Worm (Caenorhabditis elegans) whole organism, young adult: ENCODE data around the gene F54D5.15.

Source experiments
- C17E4.6 ChIP-seq: fragments of 200-800 bp; sonication (Bioruptor generic); IDR thresholded peaks from 2 replicates; pipeline ENCODE4 v1.3.6; 2022; ENCODE audit warnings: missing genetic modification reagents, missing genetic modification characterization, missing compliant biosample characterization
- aptf-3 ChIP-seq: fragments of 200-800 bp; sonication (Bioruptor generic); IDR thresholded peaks from 2 replicates; pipeline ENCODE4 v1.3.6; 2022; ENCODE audit warnings: missing genetic modification characterization, missing compliant biosample characterization
- dox-1 ChIP-seq: fragments of 200-800 bp; sonication (Bioruptor generic); IDR thresholded peaks from 2 replicates; pipeline ENCODE4 v1.3.6; 2022; ENCODE audit warnings: missing genetic modification reagents, missing genetic modification characterization, missing compliant biosample characterization
- efl-1 ChIP-seq: fragments of 150-350 bp; optimal IDR thresholded peaks from 2 replicates; lab custom pipeline; 2014; ENCODE audit warnings: missing biosample characterization, missing genetic modification reagents, missing genetic modification characterization
- egl-18 ChIP-seq: fragments of 200-800 bp; sonication (Bioruptor generic); IDR thresholded peaks from 2 replicates; pipeline ENCODE4 v1.3.6; 2022; ENCODE audit warnings: missing genetic modification reagents, missing genetic modification characterization, missing compliant biosample characterization
- lag-1 ChIP-seq: fragments of 200-800 bp; sonication (Bioruptor generic); IDR thresholded peaks from 2 replicates; pipeline ENCODE4 v1.3.6; 2022; ENCODE audit warnings: missing genetic modification reagents, missing genetic modification characterization, missing compliant biosample characterization
- lsy-27 ChIP-seq: sonication (generic microtip); optimal IDR thresholded peaks from 2 replicates; lab custom pipeline; 2017; ENCODE audit warnings: missing genetic modification characterization, mild to moderate bottlenecking, missing compliant biosample characterization, antibody characterized with exemption, missing genotype, borderline replicate concordance; ENCODE audit not compliant: insufficient read depth
- nfya-1 ChIP-seq: sonication (generic microtip); optimal IDR thresholded peaks from 2 replicates; lab custom pipeline; 2017; ENCODE audit warnings: antibody characterized with exemption, missing compliant biosample characterization, missing genetic modification characterization, borderline replicate concordance; ENCODE audit not compliant: insufficient read depth
- pbrm-1 ChIP-seq: fragments of 200-800 bp; sonication (Bioruptor generic); IDR thresholded peaks from 2 replicates; pipeline ENCODE4 v1.3.6; 2022; ENCODE audit warnings: missing genetic modification reagents, missing genetic modification characterization, missing compliant biosample characterization
- rec-8 ChIP-seq, 2 experiments: sonication (generic microtip); optimal IDR thresholded peaks; 2 replicates each; lab custom pipeline; 2016; ENCODE audit warnings: mild to moderate bottlenecking in 2 of 2, missing genetic modification characterization in 2 of 2, missing genetic modification reagents in 2 of 2, missing genotype in 2 of 2, missing biosample characterization in 1 of 2, missing compliant biosample characterization in 1 of 2, moderate library complexity in 1 of 2
- rpc-1 ChIP-seq, 2 experiments: fragments of 150-350 bp in 1 of 2; sonication (generic microtip) in 1 of 2; optimal IDR thresholded peaks; 2 replicates each; lab custom pipeline; 2014 to 2018; ENCODE audit warnings: missing biosample characterization in 1 of 2, missing genetic modification characterization in 1 of 2, missing genetic modification reagents in 1 of 2, missing genotype in 1 of 2
- unc-130 ChIP-seq: sonication (generic microtip); optimal IDR thresholded peaks from 2 replicates; lab custom pipeline; 2016; ENCODE audit warnings: missing genetic modification reagents, missing genetic modification characterization, missing compliant biosample characterization

DNA sequence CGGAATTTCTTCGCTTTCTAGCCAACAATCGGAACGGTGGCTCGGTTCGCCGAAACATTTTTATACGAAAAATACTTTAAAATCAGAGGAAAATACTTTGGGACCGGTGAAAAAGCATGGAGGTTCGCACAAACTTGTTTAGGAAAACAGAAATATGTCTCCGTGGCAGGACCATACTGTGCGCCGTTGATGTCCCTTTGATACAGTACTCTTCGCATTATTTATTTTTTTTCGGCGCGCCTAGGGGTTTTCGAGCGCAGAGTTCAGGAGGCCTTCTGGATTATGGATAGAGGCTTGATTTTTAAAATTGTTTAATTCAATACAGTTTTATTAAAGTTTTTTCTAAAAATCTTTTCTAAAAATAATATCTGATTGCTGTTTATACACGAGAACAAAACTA lies 19.3 kb downstream of the F54D5.15 start, which contains the start of gene F54D5.9:
- no peak for TF ChIP-seq dox-1
- no peak for TF ChIP-seq pbrm-1 (GFP tag; lab: Robert Waterston, UW)
- TF ChIP-seq C17E4.6 (GFP tag; lab: Robert Waterston, UW): no peak
- TF ChIP-seq egl-18 (GFP tag; lab: Robert Waterston, UW): no peak
- no peak for TF ChIP-seq lag-1 (GFP tag; lab: Robert Waterston, UW)
- no peak for TF ChIP-seq lsy-27
- no peak for TF ChIP-seq rpc-1 (optimal IDR thresholded peaks at IDR 0.05; lab: Kevin White, UChicago)
- no peak for TF ChIP-seq rpc-1 (tag; optimal IDR thresholded peaks at IDR 0.05; lab: Kevin White, UChicago)
- peak; percentile 71 for TF ChIP-seq efl-1 (GFP tag; lab: Kevin White, UChicago)
- TF ChIP-seq rec-8 (tag; optimal IDR thresholded peaks at IDR 0.05; lab: Kevin White, UChicago): no peak
- TF ChIP-seq unc-130 (GFP tag; lab: Kevin White, UChicago): no peak
- TF ChIP-seq aptf-3 (GFP tag; lab: Robert Waterston, UW): no peak
- no peak for TF ChIP-seq nfya-1 (tag; lab: Kevin White, UChicago)
